Worm (Caenorhabditis elegans): ENCODE results near the gene T22B7.4.

The T22B7.4 gene

ce11 chrX:5629941-5630340 is 11.3 kb downstream of the T22B7.4 start, which contains the start of gene argn-1:
Gene argn-1, plus strand, starts transcription at chrX:5630023.
- no peak for TF ChIP-seq drap-1 (GFP tag; optimal IDR thresholded peaks at IDR 0.05)
- TF ChIP-seq snpc-4 (tag; optimal IDR thresholded peaks at IDR 0.05): no peak
- no peak for TF ChIP-seq pha-4 (tag; optimal IDR thresholded peaks at IDR 0.05)
- no peak for TF ChIP-seq ces-1 (GFP tag; optimal IDR thresholded peaks at IDR 0.05)
- no peak for TF ChIP-seq nhr-2 (tag; optimal IDR thresholded peaks at IDR 0.05)
- TF ChIP-seq unc-120 (tag; optimal IDR thresholded peaks at IDR 0.05; ENCODE audit: poor library complexity, severe bottlenecking): no peak
- no peak for TF ChIP-seq nhr-76 (tag; optimal IDR thresholded peaks at IDR 0.05)
- TF ChIP-seq sptf-1 (tag; optimal IDR thresholded peaks at IDR 0.05): no peak

ce11 chrX:5628432-5628977 is 12.7 kb downstream of the T22B7.4 start:
- TF ChIP-seq unc-120 (tag; optimal IDR thresholded peaks at IDR 0.05; ENCODE audit: poor library complexity, severe bottlenecking) (no peak), ham-2 (GFP tag; optimal IDR thresholded peaks at IDR 0.05) (no peak), lsy-2 (tag; optimal IDR thresholded peaks at IDR 0.05) (no peak), ceh-83 (GFP tag; optimal IDR thresholded peaks at IDR 0.05) (no peak), elt-3 (tag; optimal IDR thresholded peaks at IDR 0.05) (no peak), blmp-1 (tag; optimal IDR thresholded peaks at IDR 0.05) (no peak), ztf-11 (tag; optimal IDR thresholded peaks at IDR 0.05) (no peak), unc-39 (tag; optimal IDR thresholded peaks at IDR 0.05) (no peak), tbx-8 (GFP tag; optimal IDR thresholded peaks at IDR 0.05) (no peak)

ce11 chrX:5621793-5622192 is 19.4 kb downstream of the T22B7.4 start:
- no peak for TF ChIP-seq hlh-1 (tag; optimal IDR thresholded peaks at IDR 0.05)
- TF ChIP-seq mep-1 (tag; optimal IDR thresholded peaks at IDR 0.05): no peak
- TF ChIP-seq ham-2 (GFP tag; optimal IDR thresholded peaks at IDR 0.05): no peak
- TF ChIP-seq nhr-76 (tag; optimal IDR thresholded peaks at IDR 0.05): no peak
- TF ChIP-seq flh-1 (GFP tag; optimal IDR thresholded peaks at IDR 0.05): no peak
- no peak for TF ChIP-seq ceh-39 (tag; optimal IDR thresholded peaks at IDR 0.05)
- no peak for TF ChIP-seq ceh-83 (GFP tag; optimal IDR thresholded peaks at IDR 0.05)
- no peak for TF ChIP-seq unc-39 (tag; optimal IDR thresholded peaks at IDR 0.05)
- TF ChIP-seq tbx-8 (GFP tag; optimal IDR thresholded peaks at IDR 0.05): no peak
- no peak for TF ChIP-seq drap-1 (GFP tag; optimal IDR thresholded peaks at IDR 0.05)
- no peak for TF ChIP-seq lin-13 (tag; optimal IDR thresholded peaks at IDR 0.05)
- no peak for TF ChIP-seq sem-2 (GFP tag; optimal IDR thresholded peaks at IDR 0.05)
- TF ChIP-seq zip-8 (tag; optimal IDR thresholded peaks at IDR 0.05): no peak
- no peak for TF ChIP-seq lin-32 (GFP tag; optimal IDR thresholded peaks at IDR 0.05)

- TF ChIP-seq nhr-2 (tag; optimal IDR thresholded peaks at IDR 0.05): no peak
- TF ChIP-seq unc-39 (tag; optimal IDR thresholded peaks at IDR 0.05): no peak
- TF ChIP-seq nhr-12 (tag; optimal IDR thresholded peaks at IDR 0.05): no peak
- TF ChIP-seq nhr-76 (tag; optimal IDR thresholded peaks at IDR 0.05): no peak
- TF ChIP-seq mep-1 (tag; optimal IDR thresholded peaks at IDR 0.05): no peak
- no peak for TF ChIP-seq lin-13 (tag; optimal IDR thresholded peaks at IDR 0.05)
- no peak for TF ChIP-seq elt-1 (tag; optimal IDR thresholded peaks at IDR 0.05; ENCODE audit: borderline replicate concordance, insufficient read depth)
- TF ChIP-seq ces-1 (GFP tag; optimal IDR thresholded peaks at IDR 0.05): no peak
- TF ChIP-seq tbx-8 (GFP tag; optimal IDR thresholded peaks at IDR 0.05): no peak
- TF ChIP-seq blmp-1 (tag; optimal IDR thresholded peaks at IDR 0.05): no peak
- no peak for TF ChIP-seq ceh-43 (GFP tag; optimal IDR thresholded peaks at IDR 0.05)
- TF ChIP-seq unc-120 (tag; optimal IDR thresholded peaks at IDR 0.05; ENCODE audit: poor library complexity, severe bottlenecking): no peak
- no peak for TF ChIP-seq snpc-4 (tag; optimal IDR thresholded peaks at IDR 0.05)
Measured at ce11 chrX:5616000-5616399, 25.2 kb downstream of the T22B7.4 start.

- TF ChIP-seq mls-2 (tag; optimal IDR thresholded peaks at IDR 0.05) (no peak), flh-1 (GFP tag; optimal IDR thresholded peaks at IDR 0.05) (no peak), snpc-4 (tag; optimal IDR thresholded peaks at IDR 0.05) (no peak), ham-2 (GFP tag; optimal IDR thresholded peaks at IDR 0.05) (no peak), bed-3 (GFP tag; optimal IDR thresholded peaks at IDR 0.05) (no peak), hlh-1 (tag; optimal IDR thresholded peaks at IDR 0.05) (no peak), nhr-28 (tag; optimal IDR thresholded peaks at IDR 0.05) (no peak), zip-8 (tag; optimal IDR thresholded peaks at IDR 0.05) (no peak), ceh-43 (GFP tag; optimal IDR thresholded peaks at IDR 0.05) (no peak), blmp-1 (tag; optimal IDR thresholded peaks at IDR 0.05) (no peak), elt-3 (tag; optimal IDR thresholded peaks at IDR 0.05) (no peak), nhr-2 (tag; optimal IDR thresholded peaks at IDR 0.05) (no peak), ces-1 (GFP tag; optimal IDR thresholded peaks at IDR 0.05) (no peak), ceh-83 (GFP tag; optimal IDR thresholded peaks at IDR 0.05) (no peak)
Measured at ce11 chrX:5611155-5611554, 30.1 kb downstream of the T22B7.4 start, which contains the start of gene octr-1. Gene octr-1, minus strand, starts transcription at chrX:5611255.
